Fruit fly (Drosophila melanogaster) whole organism, embryonic: ENCODE data around the gene wrm2.
A peak's percentile ranks its signal among the peaks of the same experiment; 100 is the strongest.

ENCODE experiments used
- Aef1 ChIP-seq: fragments of 200-800 bp; sonication (Bioruptor generic); IDR thresholded peaks from 3 replicates; pipeline ENCODE4 v1.3.6; 2022; ENCODE audit warnings: missing biosample characterization, missing genetic modification characterization
- Antp ChIP-seq: fragments of 200-800 bp; sonication (Bioruptor generic); optimal IDR thresholded peaks from 3 replicates; lab custom pipeline; 2016; ENCODE audit warnings: missing biosample characterization, missing genetic modification characterization
- Awh ChIP-seq: fragments of 200-800 bp; sonication (Bioruptor generic); IDR thresholded peaks from 2 replicates; pipeline ENCODE4, ENCODE4 v1.3.6; 2022; ENCODE audit warnings: missing biosample characterization, missing genetic modification characterization
- B-H2 ChIP-seq: fragments of 200-800 bp; sonication (Bioruptor generic); optimal IDR thresholded peaks from 2 replicates; lab custom pipeline; 2018; ENCODE audit warnings: missing biosample characterization, mild to moderate bottlenecking, missing genetic modification characterization
- CG10321 ChIP-seq: fragments of 200-800 bp; sonication (Bioruptor generic); IDR thresholded peaks from 2 replicates; pipeline ENCODE4 v1.3.6; 2022; ENCODE audit warnings: missing biosample characterization, missing genetic modification characterization
- CG12219 ChIP-seq: fragments of 200-800 bp; sonication (Bioruptor generic); optimal IDR thresholded peaks from 3 replicates; lab custom pipeline; 2018; ENCODE audit warnings: missing biosample characterization, mild to moderate bottlenecking, missing genetic modification characterization
- CG13424 ChIP-seq: fragments of 200-800 bp; sonication (Bioruptor generic); optimal IDR thresholded peaks from 2 replicates; lab custom pipeline; 2019; ENCODE audit warnings: missing biosample characterization, mild to moderate bottlenecking, missing genetic modification characterization, moderate library complexity
- CG13775 ChIP-seq: fragments of 200-800 bp; sonication (Bioruptor generic); optimal IDR thresholded peaks from 3 replicates; lab custom pipeline; 2017; ENCODE audit warnings: missing biosample characterization, mild to moderate bottlenecking, missing genetic modification characterization
- CG13894 ChIP-seq: fragments of 200-800 bp; sonication (Bioruptor generic); optimal IDR thresholded peaks from 3 replicates; lab custom pipeline; 2018; ENCODE audit warnings: missing biosample characterization, mild to moderate bottlenecking, missing genetic modification characterization, moderate library complexity
- CG15479 ChIP-seq: fragments of 200-800 bp; sonication (Bioruptor generic); optimal IDR thresholded peaks from 3 replicates; lab custom pipeline; 2019; ENCODE audit warnings: missing biosample characterization, mild to moderate bottlenecking, missing genetic modification characterization, moderate library complexity
- CG16779 ChIP-seq: fragments of 200-800 bp; sonication (Bioruptor generic); IDR thresholded peaks from 2 replicates; pipeline ENCODE4 v1.3.6; 2022; ENCODE audit warnings: missing biosample characterization, missing genetic modification characterization
- CG16815 ChIP-seq: fragments of 200-800 bp; sonication (Bioruptor generic); optimal IDR thresholded peaks from 3 replicates; lab custom pipeline; 2017; ENCODE audit warnings: missing biosample characterization, mild to moderate bottlenecking, missing genetic modification characterization
- CG16863 ChIP-seq: fragments of 200-800 bp; sonication (Bioruptor generic); optimal IDR thresholded peaks from 3 replicates; lab custom pipeline; 2016; ENCODE audit warnings: missing biosample characterization, missing genetic modification characterization
- CG18599 ChIP-seq: fragments of 200-800 bp; sonication (Bioruptor generic); optimal IDR thresholded peaks from 3 replicates; lab custom pipeline; 2017; ENCODE audit warnings: missing biosample characterization, missing genetic modification characterization, mild to moderate bottlenecking, moderate library complexity, missing genetic modification reagents
- CG31388 ChIP-seq: fragments of 200-800 bp; sonication (Bioruptor generic); optimal IDR thresholded peaks from 2 replicates; lab custom pipeline; 2016; ENCODE audit warnings: missing biosample characterization, missing genetic modification characterization
- CG3163 ChIP-seq: fragments of 200-800 bp; sonication (Bioruptor generic); optimal IDR thresholded peaks from 3 replicates; lab custom pipeline; 2016; ENCODE audit warnings: missing biosample characterization, missing genetic modification characterization
- CG33557 ChIP-seq: fragments of 200-800 bp; sonication (Bioruptor generic); optimal IDR thresholded peaks from 2 replicates; lab custom pipeline; 2019; ENCODE audit warnings: missing biosample characterization, mild to moderate bottlenecking, missing genetic modification characterization, moderate library complexity
- CG3407 ChIP-seq: fragments of 200-800 bp; sonication (Bioruptor generic); optimal IDR thresholded peaks from 2 replicates; lab custom pipeline; 2018; ENCODE audit warnings: missing biosample characterization, mild to moderate bottlenecking, missing genetic modification characterization
- CG4360 ChIP-seq: fragments of 200-800 bp; sonication (Bioruptor generic); IDR thresholded peaks from 2 replicates; pipeline ENCODE4 v1.3.6; 2022; ENCODE audit warnings: missing biosample characterization, missing genetic modification characterization
- CrebB ChIP-seq: fragments of 200-800 bp; sonication (Bioruptor generic); optimal IDR thresholded peaks from 3 replicates; lab custom pipeline; 2018; ENCODE audit warnings: missing biosample characterization, mild to moderate bottlenecking, missing genetic modification characterization
- D ChIP-seq, 2 experiments: fragments of 200-800 bp in 1 of 2; fragments of >200 bp in 1 of 2; sonication (Bioruptor generic) in 1 of 2; optimal IDR thresholded peaks; 2 replicates in 1 of 2; 3 replicates in 1 of 2; lab custom pipeline; 2017; ENCODE audit warnings: mild to moderate bottlenecking in 1 of 2, missing biosample characterization in 1 of 2, missing genetic modification characterization in 1 of 2, missing genetic modification reagents in 1 of 2
- D19B ChIP-seq: fragments of 200-800 bp; sonication (Bioruptor generic); optimal IDR thresholded peaks from 2 replicates; lab custom pipeline; 2017; ENCODE audit warnings: missing biosample characterization, mild to moderate bottlenecking, missing genetic modification characterization
- Dad ChIP-seq: fragments of 200-800 bp; sonication (Bioruptor generic); optimal IDR thresholded peaks from 3 replicates; lab custom pipeline; 2016; ENCODE audit warnings: missing biosample characterization, missing genetic modification characterization
- Dek ChIP-seq: fragments of 200-800 bp; sonication (Bioruptor generic); optimal IDR thresholded peaks from 3 replicates; lab custom pipeline; 2019; ENCODE audit warnings: missing biosample characterization, mild to moderate bottlenecking, missing genetic modification characterization, moderate library complexity
- Eip74EF ChIP-seq, 2 experiments: fragments of 200-800 bp in 1 of 2; fragments of >200 bp in 1 of 2; sonication (Bioruptor generic) in 1 of 2; optimal IDR thresholded peaks; 2 replicates each; lab custom pipeline; 2017 to 2019; ENCODE audit warnings: missing biosample characterization in 2 of 2, missing genetic modification characterization in 2 of 2, mild to moderate bottlenecking in 1 of 2, moderate library complexity in 1 of 2
- HLH4C ChIP-seq: fragments of 200-800 bp; sonication (Bioruptor generic); IDR thresholded peaks from 3 replicates; pipeline ENCODE4 v1.3.6; 2022; ENCODE audit warnings: missing biosample characterization, missing genetic modification characterization; ENCODE audit not compliant: partially characterized antibody
- Hand ChIP-seq: fragments of 200-800 bp; sonication (Bioruptor generic); optimal IDR thresholded peaks from 2 replicates; lab custom pipeline; 2017; ENCODE audit warnings: mild to moderate bottlenecking, missing biosample characterization, missing genetic modification reagents, missing genetic modification characterization
- Hmx ChIP-seq: fragments of 200-800 bp; sonication (Bioruptor generic); optimal IDR thresholded peaks from 2 replicates; lab custom pipeline; 2016; ENCODE audit warnings: missing biosample characterization, missing genetic modification characterization
- Jarid2 ChIP-seq: fragments of 200-800 bp; sonication (Bioruptor generic); optimal IDR thresholded peaks from 3 replicates; lab custom pipeline; 2017; ENCODE audit warnings: mild to moderate bottlenecking, missing biosample characterization, missing genetic modification reagents, missing genetic modification characterization
- MBD-R2 ChIP-seq: fragments of 200-800 bp; sonication (Bioruptor generic); IDR thresholded peaks from 2 replicates; pipeline ENCODE4 v1.3.6; 2022; ENCODE audit warnings: missing biosample characterization, missing genetic modification characterization
- Mrtf ChIP-seq: fragments of 200-800 bp; sonication (Bioruptor generic); IDR thresholded peaks from 3 replicates; pipeline ENCODE4 v1.3.6; 2022; ENCODE audit warnings: missing biosample characterization, missing genetic modification characterization
- ato ChIP-seq: fragments of 200-800 bp; sonication (Bioruptor generic); IDR thresholded peaks from 2 replicates; pipeline ENCODE4 v1.3.6; 2022; ENCODE audit warnings: missing biosample characterization, missing genetic modification characterization; ENCODE audit not compliant: partially characterized antibody
- caup ChIP-seq: fragments of 200-800 bp; sonication (Bioruptor generic); optimal IDR thresholded peaks from 3 replicates; lab custom pipeline; 2017; ENCODE audit warnings: missing biosample characterization, mild to moderate bottlenecking, missing genetic modification characterization, moderate library complexity; ENCODE audit not compliant: severe bottlenecking
- cg ChIP-seq: fragments of 200-800 bp; sonication (Bioruptor generic); optimal IDR thresholded peaks from 3 replicates; lab custom pipeline; 2019; ENCODE audit warnings: missing biosample characterization, mild to moderate bottlenecking, missing genetic modification characterization, moderate library complexity
- chm ChIP-seq: fragments of 200-800 bp; sonication (Bioruptor generic); IDR thresholded peaks from 2 replicates; pipeline ENCODE4 v1.3.6; 2022; ENCODE audit warnings: missing biosample characterization, missing genetic modification characterization
- cwo ChIP-seq: fragments of 200-800 bp; sonication (Bioruptor generic); optimal IDR thresholded peaks from 3 replicates; lab custom pipeline; 2017; ENCODE audit warnings: missing biosample characterization, missing genetic modification characterization, mild to moderate bottlenecking, moderate library complexity, missing genetic modification reagents
- esg ChIP-seq: fragments of 200-800 bp; sonication (Bioruptor generic); conservative IDR thresholded peaks from 2 replicates; pipeline ENCODE4 v1.3.6; 2022; ENCODE audit warnings: missing biosample characterization, missing genetic modification characterization
- fd3F ChIP-seq: fragments of 200-800 bp; sonication (Bioruptor generic); optimal IDR thresholded peaks from 2 replicates; lab custom pipeline; 2018; ENCODE audit warnings: missing biosample characterization, mild to moderate bottlenecking, missing genetic modification characterization, moderate library complexity
- gro ChIP-seq: fragments of 200-800 bp; sonication (Bioruptor generic); optimal IDR thresholded peaks from 2 replicates; lab custom pipeline; 2016; ENCODE audit warnings: missing biosample characterization, missing genetic modification characterization
- h ChIP-seq: fragments of >200 bp; optimal IDR thresholded peaks from 2 replicates; lab custom pipeline; 2017
- oc ChIP-seq: fragments of 200-800 bp; sonication (Bioruptor generic); optimal IDR thresholded peaks from 2 replicates; lab custom pipeline; 2018; ENCODE audit warnings: missing biosample characterization, mild to moderate bottlenecking, missing genetic modification characterization, moderate library complexity
- onecut ChIP-seq: fragments of 200-800 bp; sonication (Bioruptor generic); IDR thresholded peaks from 2 replicates; pipeline ENCODE4 v1.3.6; 2022; ENCODE audit warnings: missing biosample characterization, missing genetic modification characterization
- scrt ChIP-seq: fragments of 200-800 bp; sonication (Bioruptor generic); optimal IDR thresholded peaks from 2 replicates; lab custom pipeline; 2018; ENCODE audit warnings: missing biosample characterization, mild to moderate bottlenecking, missing genetic modification characterization, moderate library complexity
- sim ChIP-seq: fragments of 200-800 bp; sonication (Bioruptor generic); IDR thresholded peaks from 2 replicates; pipeline ENCODE4 v1.3.6; 2022; ENCODE audit warnings: missing biosample characterization, missing genetic modification characterization
- tio ChIP-seq: fragments of 200-800 bp; sonication (Bioruptor generic); optimal IDR thresholded peaks from 2 replicates; lab custom pipeline; 2017; ENCODE audit warnings: missing biosample characterization, missing genetic modification characterization, inconsistent platforms
- trem ChIP-seq: fragments of 200-800 bp; optimal IDR thresholded peaks from 3 replicates; lab custom pipeline; 2019; ENCODE audit warnings: missing biosample characterization, mild to moderate bottlenecking, missing genetic modification characterization, moderate library complexity

The wrm2 gene

DNA sequence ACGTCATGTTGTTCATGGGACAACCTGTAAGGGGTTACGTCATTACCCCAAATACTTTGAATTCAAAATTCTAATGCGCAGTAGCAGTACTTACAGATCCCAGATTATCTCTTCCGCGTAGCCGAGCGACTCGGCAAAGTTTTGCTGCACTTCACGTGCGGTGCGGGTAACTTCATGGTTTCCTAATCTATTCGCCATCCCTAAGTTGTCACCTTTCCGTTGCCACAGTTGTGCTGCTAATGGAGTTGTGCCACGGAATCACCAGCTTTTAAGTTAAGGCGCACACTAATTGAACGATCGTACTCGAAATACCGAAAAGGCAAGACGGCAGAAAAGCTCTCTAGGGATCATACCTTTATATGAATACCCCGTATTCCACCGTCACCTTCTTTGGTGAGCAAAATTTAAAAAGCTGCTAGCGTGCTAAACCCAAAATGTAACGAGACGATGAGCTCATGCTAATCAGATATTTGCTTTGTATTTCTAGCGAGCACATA lies 24.8 kb upstream of the wrm2 start, which contains the start of gene pst (continued):
- 0 out of 2 replicates have a peak, but pooled peaks have one; percentile 8 for TF ChIP-seq Awh (GFP tag; lab: Robert Waterston, UW)
- TF ChIP-seq CrebB (tag; lab: Kevin White, UChicago), result peak; percentile 66
- peak; percentile 9; the same call in 1 of the 2 replicates for TF ChIP-seq onecut (GFP tag; lab: Robert Waterston, UW)

DNA sequence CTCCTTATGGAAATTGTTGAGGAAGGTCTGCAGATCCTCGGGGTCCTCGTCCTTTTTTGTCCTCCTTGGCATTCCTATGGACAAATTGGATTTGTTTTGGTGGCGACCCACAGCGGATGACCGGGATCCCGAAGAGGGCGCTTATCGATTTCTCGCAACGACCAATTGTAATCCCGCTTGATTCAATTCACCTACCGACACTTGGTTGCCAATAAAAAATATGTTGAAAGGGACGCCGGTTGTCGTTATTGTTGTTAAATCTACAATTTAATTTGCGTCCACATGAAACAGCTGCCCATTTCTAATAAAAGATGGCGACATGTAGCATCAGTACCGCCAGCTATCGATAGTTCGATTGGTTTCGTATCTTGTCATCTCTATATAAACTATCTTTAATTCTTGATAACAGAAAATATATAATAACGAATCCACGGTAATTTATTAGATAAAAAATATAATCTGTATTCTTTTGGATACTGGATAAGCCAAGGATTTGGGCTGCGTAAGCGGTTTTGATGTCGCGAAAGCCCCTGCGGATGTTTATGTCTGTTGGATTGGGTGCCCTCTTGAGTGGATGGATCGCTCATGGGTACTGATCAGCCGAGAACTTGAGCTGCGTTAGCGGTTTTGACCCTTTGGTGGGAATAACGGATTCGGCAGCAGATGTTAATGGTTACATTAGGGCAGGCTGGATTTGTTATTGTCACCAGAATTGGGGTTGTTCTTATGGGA lies 21.5 kb upstream of the wrm2 start, which contains the start of gene CTCF:
Gene CTCF, minus strand, starts transcription at position 328 of the 732 bp plus-strand sequence.
- TF ChIP-seq trem, result peak; percentile 91
- TF ChIP-seq CG13424 (tag; lab: Kevin White, UChicago), result peak; percentile 18
- peak; percentile 4 for TF ChIP-seq fd3F (GFP tag; lab: Kevin White, UChicago)
- TF ChIP-seq D (optimal IDR thresholded peaks at IDR 0.05; lab: Kevin White, UChicago), result peak; percentile 58
- peak; percentile 1 for TF ChIP-seq D (GFP tag; optimal IDR thresholded peaks at IDR 0.05; lab: Kevin White, UChicago)
- TF ChIP-seq B-H2 (GFP tag; lab: Kevin White, UChicago), result no peak
- 0 out of 3 replicates have a peak, but pooled peaks have one; percentile 48 for TF ChIP-seq Mrtf (GFP tag; lab: Robert Waterston, UW)
- no peak for TF ChIP-seq CG12219 (GFP tag; lab: Kevin White, UChicago)
- TF ChIP-seq Hmx (GFP tag; lab: Kevin White, UChicago), result no peak
- no peak for TF ChIP-seq CG18599 (GFP tag; lab: Kevin White, UChicago)
- no peak for TF ChIP-seq CG31388 (GFP tag; lab: Kevin White, UChicago)
- no peak for TF ChIP-seq CG15479
- TF ChIP-seq CG13775 (GFP tag; lab: Kevin White, UChicago), result peak; percentile 37
- no peak for TF ChIP-seq tio (GFP tag; lab: Kevin White, UChicago)
- no peak for TF ChIP-seq Hand (GFP tag; lab: Kevin White, UChicago)
- no peak for TF ChIP-seq oc (tag; lab: Kevin White, UChicago)
- TF ChIP-seq CG16779, result no peak
- TF ChIP-seq Antp, result peak; percentile 55
- peak; percentile 82 for TF ChIP-seq HLH4C (GFP tag; lab: Robert Waterston, UW)
- peak; percentile 40 for TF ChIP-seq CG16863 (GFP tag; lab: Kevin White, UChicago)
- TF ChIP-seq CG10321 (GFP tag; lab: Robert Waterston, UW), result no peak
- no peak for TF ChIP-seq ato (GFP tag; lab: Robert Waterston, UW)
- no peak for TF ChIP-seq D19B
- no peak for TF ChIP-seq sim (GFP tag; lab: Robert Waterston, UW)
- TF ChIP-seq chm, result no peak
- no peak for TF ChIP-seq CG3407 (GFP tag; lab: Kevin White, UChicago)
- TF ChIP-seq cg (GFP tag; lab: Kevin White, UChicago), result no peak
- 0 out of 2 replicates have a peak, but pooled peaks have one; percentile 27 for TF ChIP-seq esg (GFP tag; lab: Robert Waterston, UW)
- peak; percentile 80 for TF ChIP-seq MBD-R2
- TF ChIP-seq CG33557 (GFP tag; lab: Kevin White, UChicago), result peak; percentile 38
- TF ChIP-seq Eip74EF (GFP tag; optimal IDR thresholded peaks at IDR 0.05; lab: Kevin White, UChicago), result no peak
- TF ChIP-seq CG4360 (GFP tag; lab: Robert Waterston, UW), result no peak
- peak; percentile 35 for TF ChIP-seq CG13894 (tag; lab: Kevin White, UChicago)
- no peak for TF ChIP-seq scrt (GFP tag; lab: Kevin White, UChicago)
- no peak for TF ChIP-seq CG3163
- peak; percentile 41 for TF ChIP-seq Dad (GFP tag; lab: Kevin White, UChicago)
- TF ChIP-seq caup, result peak; percentile 23
- TF ChIP-seq Dek (tag; lab: Kevin White, UChicago), result no peak
- TF ChIP-seq h, result no peak
- peak; percentile 46 for TF ChIP-seq gro
- no peak for TF ChIP-seq Aef1 (GFP tag; lab: Robert Waterston, UW)
- TF ChIP-seq Jarid2, result no peak
- TF ChIP-seq CG16815, result no peak
- TF ChIP-seq cwo (GFP tag; lab: Kevin White, UChicago), result no peak
